Worm (Caenorhabditis elegans): ENCODE results near the gene pap-3.

ce11 chrII:11823566-11824308 lies 7.4 kb upstream of the pap-3 start, which contains the start of gene Y6D1A.1:
- TF ChIP-seq fkh-10 (GFP tag; optimal IDR thresholded peaks at IDR 0.05) = no peak
- no peak for TF ChIP-seq unc-62 (GFP tag; optimal IDR thresholded peaks at IDR 0.05)
- no peak for TF ChIP-seq elt-1 (tag; optimal IDR thresholded peaks at IDR 0.05)
